Fruit fly (Drosophila melanogaster) whole organism, embryonic: ENCODE results near the gene mRpL20.

Experiments
- Aef1 ChIP-seq: fragments of 200-800 bp; sonication (Bioruptor generic); IDR thresholded peaks from 3 replicates; pipeline ENCODE4 v1.3.6; 2022; ENCODE audit warnings: missing biosample characterization, missing genetic modification characterization
- Atf3 ChIP-seq: fragments of 200-800 bp; sonication (Bioruptor generic); optimal IDR thresholded peaks from 3 replicates; lab custom pipeline; 2016; ENCODE audit warnings: missing biosample characterization, missing genetic modification characterization
- Atf6 ChIP-seq: fragments of 200-800 bp; sonication (Bioruptor generic); IDR thresholded peaks from 2 replicates; pipeline ENCODE4 v1.3.6; 2022; ENCODE audit warnings: missing biosample characterization, missing genetic modification characterization
- Bteb2 ChIP-seq: fragments of 200-800 bp; sonication (Bioruptor generic); optimal IDR thresholded peaks from 2 replicates; lab custom pipeline; 2016; ENCODE audit warnings: missing biosample characterization, missing genetic modification characterization
- C15 ChIP-seq: fragments of 200-800 bp; sonication (Bioruptor generic); IDR thresholded peaks from 3 replicates; pipeline ENCODE4 v1.3.6; 2022; ENCODE audit warnings: missing biosample characterization, missing genetic modification characterization
- CG10147 ChIP-seq: fragments of 200-800 bp; sonication (Bioruptor generic); optimal IDR thresholded peaks from 2 replicates; lab custom pipeline; 2019; ENCODE audit warnings: missing biosample characterization, mild to moderate bottlenecking, missing genetic modification characterization, moderate library complexity
- CG10543 ChIP-seq: fragments of 200-800 bp; sonication (Bioruptor generic); optimal IDR thresholded peaks from 3 replicates; lab custom pipeline; 2017; ENCODE audit warnings: missing biosample characterization, mild to moderate bottlenecking, missing genetic modification characterization, moderate library complexity
- CG12391 ChIP-seq: fragments of 200-800 bp; sonication (Bioruptor generic); optimal IDR thresholded peaks from 3 replicates; lab custom pipeline; 2018; ENCODE audit warnings: missing biosample characterization, mild to moderate bottlenecking, missing genetic modification characterization, moderate library complexity
- CG14014 ChIP-seq: fragments of 200-800 bp; sonication (Bioruptor generic); IDR thresholded peaks from 2 replicates; pipeline ENCODE4 v1.3.6; 2022; ENCODE audit warnings: missing biosample characterization, missing genetic modification characterization
- CG14667 ChIP-seq: fragments of 200-800 bp; sonication (Bioruptor generic); IDR thresholded peaks from 2 replicates; pipeline ENCODE4 v1.3.6; 2022; ENCODE audit warnings: missing biosample characterization, missing genetic modification characterization
- CG15011 ChIP-seq: fragments of 200-800 bp; sonication (Bioruptor generic); optimal IDR thresholded peaks from 3 replicates; lab custom pipeline; 2018; ENCODE audit warnings: missing biosample characterization, mild to moderate bottlenecking, missing genetic modification characterization
- CG1529 ChIP-seq: fragments of 200-800 bp; sonication (Bioruptor generic); optimal IDR thresholded peaks from 3 replicates; lab custom pipeline; 2018; ENCODE audit warnings: missing biosample characterization, missing genetic modification characterization
- CG15479 ChIP-seq: fragments of 200-800 bp; sonication (Bioruptor generic); optimal IDR thresholded peaks from 3 replicates; lab custom pipeline; 2019; ENCODE audit warnings: missing biosample characterization, mild to moderate bottlenecking, missing genetic modification characterization, moderate library complexity
- CG2120 ChIP-seq: fragments of 200-800 bp; sonication (Bioruptor generic); optimal IDR thresholded peaks from 3 replicates; lab custom pipeline; 2016; ENCODE audit warnings: missing biosample characterization, missing genetic modification characterization
- CG3163 ChIP-seq: fragments of 200-800 bp; sonication (Bioruptor generic); optimal IDR thresholded peaks from 3 replicates; lab custom pipeline; 2016; ENCODE audit warnings: missing biosample characterization, missing genetic modification characterization
- CG6654 ChIP-seq: fragments of 200-800 bp; sonication (Bioruptor generic); optimal IDR thresholded peaks from 2 replicates; lab custom pipeline; 2017; ENCODE audit warnings: missing biosample characterization, mild to moderate bottlenecking, missing genetic modification characterization
- CG8359 ChIP-seq: fragments of 200-800 bp; sonication (Bioruptor generic); optimal IDR thresholded peaks from 2 replicates; lab custom pipeline; 2017; ENCODE audit warnings: missing biosample characterization, mild to moderate bottlenecking, missing genetic modification characterization, borderline replicate concordance
- Camta ChIP-seq: fragments of 200-800 bp; sonication (Bioruptor generic); optimal IDR thresholded peaks from 2 replicates; lab custom pipeline; 2016; ENCODE audit warnings: missing biosample characterization, missing genetic modification characterization
- E2f2 ChIP-seq: fragments of 200-800 bp; sonication (Bioruptor generic); IDR thresholded peaks from 2 replicates; pipeline ENCODE4 v1.3.6; 2022; ENCODE audit warnings: missing biosample characterization, missing genetic modification characterization
- Ets65A ChIP-seq: fragments of 200-800 bp; sonication (Bioruptor generic); peaks from one replicate; lab custom pipeline; 2016; ENCODE audit warnings: missing biosample characterization, missing genetic modification characterization
- Fer2 ChIP-seq: fragments of 200-800 bp; sonication (Bioruptor generic); optimal IDR thresholded peaks from 2 replicates; lab custom pipeline; 2018; ENCODE audit warnings: missing biosample characterization, mild to moderate bottlenecking, missing genetic modification characterization, moderate library complexity
- Fer3 ChIP-seq: fragments of 200-800 bp; sonication (Bioruptor generic); optimal IDR thresholded peaks from 2 replicates; lab custom pipeline; 2018; ENCODE audit warnings: missing biosample characterization, mild to moderate bottlenecking, missing genetic modification characterization, moderate library complexity
- H2.0 ChIP-seq: fragments of 200-800 bp; sonication (Bioruptor generic); IDR thresholded peaks from 2 replicates; pipeline ENCODE4 v1.3.6; 2022; ENCODE audit warnings: missing biosample characterization, missing genetic modification characterization
- HLH4C ChIP-seq: fragments of 200-800 bp; sonication (Bioruptor generic); IDR thresholded peaks from 3 replicates; pipeline ENCODE4 v1.3.6; 2022; ENCODE audit warnings: missing biosample characterization, missing genetic modification characterization; ENCODE audit not compliant: partially characterized antibody
- HLH54F ChIP-seq: fragments of 200-800 bp; sonication (Bioruptor generic); optimal IDR thresholded peaks from 3 replicates; lab custom pipeline; 2016; ENCODE audit warnings: missing biosample characterization, missing genetic modification characterization
- HmgZ ChIP-seq: fragments of 200-800 bp; sonication (Bioruptor generic); optimal IDR thresholded peaks from 2 replicates; lab custom pipeline; 2018; ENCODE audit warnings: missing biosample characterization, mild to moderate bottlenecking, missing genetic modification characterization
- Lhr ChIP-seq: fragments of 200-800 bp; sonication (Bioruptor generic); optimal IDR thresholded peaks from 3 replicates; lab custom pipeline; 2017; ENCODE audit warnings: mild to moderate bottlenecking, missing biosample characterization, missing genetic modification reagents, missing genetic modification characterization
- Meics ChIP-seq: fragments of 200-800 bp; sonication (Bioruptor generic); optimal IDR thresholded peaks from 2 replicates; lab custom pipeline; 2017; ENCODE audit warnings: missing biosample characterization, mild to moderate bottlenecking, missing genetic modification characterization
- Mes4 ChIP-seq: fragments of 200-800 bp; sonication (Bioruptor generic); optimal IDR thresholded peaks from 2 replicates; lab custom pipeline; 2016; ENCODE audit warnings: missing biosample characterization, missing genetic modification characterization
- NC2α ChIP-seq: fragments of 200-800 bp; sonication (Bioruptor generic); optimal IDR thresholded peaks from 2 replicates; lab custom pipeline; 2016; ENCODE audit warnings: missing biosample characterization, missing genetic modification characterization
- PHDP ChIP-seq: fragments of 200-800 bp; sonication (Bioruptor generic); optimal IDR thresholded peaks from 3 replicates; lab custom pipeline; 2018; ENCODE audit warnings: missing biosample characterization, mild to moderate bottlenecking, missing genetic modification characterization, moderate library complexity
- Poxn ChIP-seq: fragments of 200-800 bp; sonication (Bioruptor generic); IDR thresholded peaks from 2 replicates; pipeline ENCODE4 v1.3.6; 2022; ENCODE audit warnings: missing biosample characterization, missing genetic modification characterization
- Ssrp ChIP-seq: fragments of 200-800 bp; sonication (Bioruptor generic); optimal IDR thresholded peaks from 2 replicates; lab custom pipeline; 2018; ENCODE audit warnings: missing biosample characterization, mild to moderate bottlenecking, missing genetic modification characterization, moderate library complexity
- Stat92E ChIP-seq, 3 experiments: fragments of >200 bp in 2 of 3; fragments of 200-800 bp in 1 of 3; sonication (Bioruptor generic) in 1 of 3; optimal IDR thresholded peaks; 2 replicates each; lab custom pipeline; 2017 to 2019; ENCODE audit warnings: missing biosample characterization in 3 of 3, missing genetic modification characterization in 3 of 3, mild to moderate bottlenecking in 1 of 3, moderate library complexity in 1 of 3
- Trl ChIP-seq, 3 experiments: fragments of >200 bp in 2 of 3; fragments of 200-800 bp in 1 of 3; sonication (Bioruptor generic) in 1 of 3; optimal IDR thresholded peaks; 2 replicates in 1 of 3; 3 replicates in 2 of 3; lab custom pipeline; 2016 to 2017; ENCODE audit warnings: missing biosample characterization in 1 of 3, missing genetic modification characterization in 1 of 3
- az2 ChIP-seq: fragments of 200-800 bp; sonication (Bioruptor generic); optimal IDR thresholded peaks from 3 replicates; lab custom pipeline; 2016; ENCODE audit warnings: missing biosample characterization, missing genetic modification characterization
- bcd ChIP-seq: fragments of 200-800 bp; sonication (Bioruptor generic); optimal IDR thresholded peaks from 2 replicates; lab custom pipeline; 2017; ENCODE audit warnings: missing biosample characterization, mild to moderate bottlenecking, missing genetic modification characterization
- croc ChIP-seq: fragments of 200-800 bp; sonication (Bioruptor generic); conservative IDR thresholded peaks from 3 replicates; pipeline ENCODE4 v1.3.6; 2022; ENCODE audit warnings: missing biosample characterization, missing genetic modification characterization
- dan ChIP-seq: fragments of 200-800 bp; sonication (Bioruptor generic); IDR thresholded peaks from 2 replicates; pipeline ENCODE4 v1.3.6; 2022; ENCODE audit warnings: missing biosample characterization, missing genetic modification characterization
- gcm ChIP-seq: fragments of 200-800 bp; sonication (Bioruptor generic); optimal IDR thresholded peaks from 2 replicates; lab custom pipeline; 2019; ENCODE audit warnings: missing biosample characterization, mild to moderate bottlenecking, missing genetic modification characterization, moderate library complexity
- gfzf ChIP-seq: fragments of 200-800 bp; sonication (Bioruptor generic); optimal IDR thresholded peaks from 2 replicates; lab custom pipeline; 2016; ENCODE audit warnings: missing biosample characterization, mild to moderate bottlenecking, missing genetic modification characterization, moderate library complexity
- grn ChIP-seq: fragments of 200-800 bp; sonication (Bioruptor generic); optimal IDR thresholded peaks from 3 replicates; lab custom pipeline; 2017; ENCODE audit warnings: missing biosample characterization, missing genetic modification characterization
- ham ChIP-seq: fragments of 200-800 bp; sonication (Bioruptor generic); IDR thresholded peaks from 2 replicates; pipeline ENCODE4 v1.3.6; 2022; ENCODE audit warnings: missing biosample characterization, missing genetic modification characterization
- schlank ChIP-seq: fragments of 200-800 bp; sonication (Bioruptor generic); optimal IDR thresholded peaks from 2 replicates; lab custom pipeline; 2018; ENCODE audit warnings: missing biosample characterization, mild to moderate bottlenecking, missing genetic modification characterization
- slou ChIP-seq: fragments of 200-800 bp; sonication (Bioruptor generic); optimal IDR thresholded peaks from 3 replicates; lab custom pipeline; 2016; ENCODE audit warnings: missing biosample characterization, missing genetic modification characterization
- slp2 ChIP-seq: fragments of 200-800 bp; sonication (Bioruptor generic); optimal IDR thresholded peaks from 2 replicates; lab custom pipeline; 2016; ENCODE audit warnings: missing biosample characterization, missing genetic modification characterization
- ssp ChIP-seq: fragments of 200-800 bp; sonication (Bioruptor generic); IDR thresholded peaks from 2 replicates; pipeline ENCODE4 v1.3.6; 2022; ENCODE audit warnings: missing biosample characterization, missing genetic modification characterization
- ttk ChIP-seq: fragments of 200-800 bp; sonication (Bioruptor generic); IDR thresholded peaks from 2 replicates; pipeline ENCODE4 v2.1.2; 2022; ENCODE audit warnings: missing biosample characterization, missing genetic modification characterization
- vvl ChIP-seq: fragments of 200-800 bp; sonication (Bioruptor generic); IDR thresholded peaks from 2 replicates; pipeline ENCODE4 v1.3.6; 2022; ENCODE audit warnings: missing biosample characterization, missing genetic modification characterization

mRpL20 gene

dm6 chr3L:13041292-13042067 is 23.8 kb upstream of the mRpL20 start, which contains the start of gene RpS4 (continued):
- TF ChIP-seq gcm (GFP tag; lab: Kevin White, UChicago) (peak; percentile 91), C15 (GFP tag; lab: Robert Waterston, UW) (peak; percentile 84), ttk (GFP tag; lab: Robert Waterston, UW) (peak; percentile 76), ssp (peak; percentile 91), Ets65A (peak; percentile 98), bcd (GFP tag; lab: Kevin White, UChicago) (peak; percentile 95), gfzf (GFP tag; lab: Kevin White, UChicago) (peak; percentile 92), schlank (tag; lab: Kevin White, UChicago) (peak; percentile 95), NC2α (peak; percentile 61), az2 (peak; percentile 39), CG15479 (GFP tag; lab: Kevin White, UChicago) (peak; percentile 34), croc (GFP tag; lab: Robert Waterston, UW) (peak; percentile 56), Fer2 (peak; percentile 81), CG6654 (GFP tag; lab: Kevin White, UChicago) (peak; percentile 61), Poxn (GFP tag; lab: Robert Waterston, UW) (no peak; the same call in 1 of the 2 replicates), Lhr (GFP tag; lab: Kevin White, UChicago) (peak; percentile 93), Atf3 (GFP tag; lab: Kevin White, UChicago) (peak; percentile 75), slp2 (GFP tag; lab: Kevin White, UChicago) (peak; percentile 88), CG10543 (GFP tag; lab: Kevin White, UChicago) (peak; percentile 97), Ssrp (peak; percentile 42), Stat92E (GFP tag; optimal IDR thresholded peaks at IDR 0.05; lab: Kevin White, UChicago) (peak in 1 of 3 experiments; percentile 83), dan (GFP tag; lab: Robert Waterston, UW) (no peak), Meics (GFP tag; lab: Kevin White, UChicago) (peak; percentile 96), HLH54F (GFP tag; lab: Kevin White, UChicago) (peak; percentile 75), Aef1 (GFP tag; lab: Robert Waterston, UW) (peak; percentile 72; the same call in 2 of the 3 replicates), ham (peak; percentile 54; the same call in 1 of the 2 replicates), Mes4 (GFP tag; lab: Kevin White, UChicago) (peak; percentile 95), CG15011 (peak; percentile 87), PHDP (peak; percentile 92), CG3163 (GFP tag; lab: Kevin White, UChicago) (peak; percentile 62), CG2120 (GFP tag; lab: Kevin White, UChicago) (peak; percentile 71), CG8359 (GFP tag; lab: Kevin White, UChicago) (peak; percentile 85), HmgZ (peak; percentile 92), H2.0 (GFP tag; lab: Robert Waterston, UW) (peak; percentile 79), vvl (peak; percentile 91), Fer3 (tag; lab: Kevin White, UChicago) (peak; percentile 89), E2f2 (GFP tag; lab: Robert Waterston, UW) (peak; percentile 37), Camta (GFP tag; lab: Kevin White, UChicago) (peak; percentile 79), slou (peak; percentile 73), Atf6 (GFP tag; lab: Robert Waterston, UW) (peak; percentile 81), CG12391 (tag; lab: Kevin White, UChicago) (peak; percentile 80), CG1529 (GFP tag; lab: Kevin White, UChicago) (peak; percentile 89), grn (peak; percentile 73), Trl (optimal IDR thresholded peaks at IDR 0.05; lab: Kevin White, UChicago) (no peak), Trl (GFP tag; optimal IDR thresholded peaks at IDR 0.05; lab: Kevin White, UChicago) (peak; percentile 89), CG14667 (GFP tag; lab: Robert Waterston, UW) (no peak), CG10147 (peak; percentile 77), HLH4C (GFP tag; lab: Robert Waterston, UW) (peak; percentile 35; the same call in 1 of the 3 replicates), Bteb2 (GFP tag; lab: Kevin White, UChicago) (peak; percentile 72), CG14014 (GFP tag; lab: Robert Waterston, UW) (peak; percentile 89)
